Worm (Caenorhabditis elegans) whole organism, midembryonic: ENCODE results near the gene acs-12.

Source experiments
- T22C8.4 ChIP-seq: fragments of 200-800 bp; sonication (Bioruptor generic); IDR thresholded peaks from 2 replicates; pipeline ENCODE4 v1.3.6; 2022; ENCODE audit warnings: missing genetic modification characterization, missing compliant biosample characterization
- cog-1 ChIP-seq: sonication (generic microtip); optimal IDR thresholded peaks from 2 replicates; lab custom pipeline; 2016; ENCODE audit warnings: missing genetic modification characterization, missing compliant biosample characterization
- flt-1 ChIP-seq: fragments of 200-800 bp; sonication (Bioruptor generic); IDR thresholded peaks from 2 replicates; pipeline ENCODE4 v1.3.6; 2022; ENCODE audit warnings: missing genetic modification characterization, missing compliant biosample characterization
- klf-2 ChIP-seq: fragments of 200-800 bp; sonication (Bioruptor generic); conservative IDR thresholded peaks from 2 replicates; pipeline ENCODE4 v1.3.6; 2022; ENCODE audit warnings: missing genetic modification reagents, missing genetic modification characterization, missing compliant biosample characterization
- med-1 ChIP-seq: sonication (generic microtip); optimal IDR thresholded peaks from 2 replicates; lab custom pipeline; 2017; ENCODE audit warnings: missing genetic modification characterization, mild to moderate bottlenecking, missing compliant biosample characterization, antibody characterized with exemption, missing genetic modification reagents; ENCODE audit not compliant: insufficient read depth
- ref-1 ChIP-seq: fragments of 200-800 bp; sonication (Bioruptor generic); conservative IDR thresholded peaks from 2 replicates; pipeline ENCODE4 v1.3.6; 2022; ENCODE audit warnings: missing genetic modification reagents, missing genetic modification characterization, missing compliant biosample characterization
- tab-1 ChIP-seq: fragments of 200-800 bp; sonication (Bioruptor generic); IDR thresholded peaks from 2 replicates; pipeline ENCODE4 v1.3.6; 2022; ENCODE audit warnings: missing genetic modification characterization, missing compliant biosample characterization
- ztf-23 ChIP-seq: fragments of 200-800 bp; sonication (Bioruptor generic); IDR thresholded peaks from 2 replicates; pipeline ENCODE4 v1.3.6; 2022; ENCODE audit warnings: missing genetic modification reagents, missing genetic modification characterization, missing compliant biosample characterization
- ztf-29 ChIP-seq: fragments of 200-800 bp; sonication (Bioruptor generic); IDR thresholded peaks from 2 replicates; pipeline ENCODE4 v1.3.6; 2022; ENCODE audit warnings: missing genetic modification reagents, missing genetic modification characterization, missing compliant biosample characterization

Gene acs-12

DNA sequence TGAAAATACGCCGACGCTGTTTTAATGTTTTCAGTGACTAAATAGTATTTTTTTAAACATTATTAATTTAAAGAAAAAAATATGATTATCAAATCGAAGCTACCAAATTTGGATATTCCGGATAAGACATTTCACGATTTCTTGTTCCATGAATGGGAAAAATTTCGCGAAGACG, at the start of gene acs-12:
Gene acs-12 (plus strand): TSS at position 76 of the 175 bp plus-strand sequence.
- TF ChIP-seq med-1 (GFP tag; lab: Kevin White, UChicago) = no peak
- TF ChIP-seq ztf-29 (GFP tag; lab: Robert Waterston, UW) = no peak
- TF ChIP-seq cog-1 (tag; lab: Kevin White, UChicago) = no peak
- TF ChIP-seq flt-1 = no peak
- TF ChIP-seq T22C8.4 (GFP tag; lab: Robert Waterston, UW) = no peak
- no peak for TF ChIP-seq ztf-23 (GFP tag; lab: Robert Waterston, UW)
- no peak for TF ChIP-seq klf-2 (GFP tag; lab: Robert Waterston, UW)
- TF ChIP-seq ref-1 (GFP tag; lab: Robert Waterston, UW) = no peak
- no peak for TF ChIP-seq tab-1 (GFP tag; lab: Robert Waterston, UW)

DNA sequence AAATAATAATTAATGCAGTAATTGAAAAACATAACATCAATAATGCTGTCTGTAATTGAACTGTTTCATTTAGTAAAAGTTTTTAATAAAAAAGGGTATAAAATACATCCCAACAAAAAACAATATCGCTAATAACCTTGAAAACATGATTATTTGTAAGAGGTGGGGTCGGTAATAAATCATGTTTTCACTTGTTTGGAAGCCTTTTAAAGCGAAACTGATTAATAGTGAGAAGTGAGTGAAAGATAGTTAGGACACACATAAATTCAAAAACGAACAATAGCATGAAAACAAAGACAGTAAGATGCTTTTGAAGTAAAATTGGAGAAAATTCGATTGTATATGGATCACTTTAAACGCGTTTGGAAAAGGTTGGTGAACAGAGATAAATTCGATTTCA, 42.9 kb upstream of the acs-12 start, which contains the start of gene try-4:
Gene try-4 (minus strand): TSS at position 74 of the 400 bp plus-strand sequence.
- TF ChIP-seq tab-1 (GFP tag; lab: Robert Waterston, UW) (no peak), med-1 (GFP tag; lab: Kevin White, UChicago) (no peak), ztf-23 (GFP tag; lab: Robert Waterston, UW) (no peak), T22C8.4 (GFP tag; lab: Robert Waterston, UW) (no peak), ref-1 (GFP tag; lab: Robert Waterston, UW) (no peak), klf-2 (GFP tag; lab: Robert Waterston, UW) (no peak), flt-1 (no peak), cog-1 (tag; lab: Kevin White, UChicago) (no peak), ztf-29 (GFP tag; lab: Robert Waterston, UW) (no peak)

DNA sequence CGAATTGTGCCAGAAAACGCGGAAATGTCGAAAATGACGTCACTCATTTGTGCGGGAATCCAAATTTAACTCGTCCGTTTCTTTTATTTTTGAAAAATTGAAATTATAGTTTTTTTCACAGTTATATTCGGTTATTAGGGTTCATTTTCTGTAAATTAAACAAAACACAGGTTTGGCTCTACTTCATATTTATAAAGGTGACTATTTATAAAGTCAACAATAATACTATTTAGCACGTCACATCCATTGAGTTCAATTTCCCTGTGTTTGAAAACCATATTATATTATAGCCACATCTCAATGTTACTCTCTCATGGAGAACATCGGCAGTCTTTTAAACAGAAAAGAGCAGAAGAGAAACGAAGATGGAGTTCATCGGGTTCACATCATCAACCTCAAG, 41.3 kb upstream of the acs-12 start, which contains the start of gene twk-35:
Gene twk-35 (plus strand): TSS at position 301 of the 400 bp plus-strand sequence.
- no peak for TF ChIP-seq klf-2 (GFP tag; lab: Robert Waterston, UW)
- TF ChIP-seq ztf-29 (GFP tag; lab: Robert Waterston, UW) = no peak
- TF ChIP-seq T22C8.4 (GFP tag; lab: Robert Waterston, UW) = no peak
- TF ChIP-seq tab-1 (GFP tag; lab: Robert Waterston, UW) = no peak
- no peak for TF ChIP-seq ref-1 (GFP tag; lab: Robert Waterston, UW)
- TF ChIP-seq flt-1 = no peak
- TF ChIP-seq med-1 (GFP tag; lab: Kevin White, UChicago) = no peak
- no peak for TF ChIP-seq ztf-23 (GFP tag; lab: Robert Waterston, UW)
- no peak for TF ChIP-seq cog-1 (tag; lab: Kevin White, UChicago)

ce11 chrV:20866406-20866805, 37.6 kb upstream of the acs-12 start:
- TF ChIP-seq T22C8.4 (GFP tag; lab: Robert Waterston, UW) (no peak), flt-1 (no peak), med-1 (GFP tag; lab: Kevin White, UChicago) (no peak), ref-1 (GFP tag; lab: Robert Waterston, UW) (no peak), ztf-23 (GFP tag; lab: Robert Waterston, UW) (no peak), tab-1 (GFP tag; lab: Robert Waterston, UW) (no peak), cog-1 (tag; lab: Kevin White, UChicago) (no peak), klf-2 (GFP tag; lab: Robert Waterston, UW) (no peak), ztf-29 (GFP tag; lab: Robert Waterston, UW) (no peak)

DNA sequence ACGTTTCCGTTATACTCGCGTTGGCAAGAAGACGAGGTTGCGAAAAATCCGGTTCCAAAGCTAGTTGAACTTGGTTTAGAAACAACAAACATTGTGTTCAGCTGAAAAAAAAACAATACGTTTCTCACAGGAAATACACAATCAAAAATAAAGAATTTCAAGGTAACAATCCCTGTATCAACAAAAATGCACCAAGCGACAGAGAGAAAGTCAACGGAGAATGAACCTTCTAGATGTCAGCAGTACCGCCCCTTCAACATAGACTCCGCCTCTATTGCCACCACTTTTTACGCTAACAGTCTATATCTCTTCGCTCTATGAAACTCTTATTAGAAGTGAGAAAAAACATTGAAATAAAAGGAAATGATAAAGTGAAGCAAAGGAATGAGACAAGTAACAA, 35.6 kb upstream of the acs-12 start, which contains the start of gene F31D4.8:
Gene F31D4.8 (minus strand): TSS at position 101 of the 400 bp plus-strand sequence.
- no peak for TF ChIP-seq T22C8.4 (GFP tag; lab: Robert Waterston, UW)
- no peak for TF ChIP-seq ztf-29 (GFP tag; lab: Robert Waterston, UW)
- no peak for TF ChIP-seq cog-1 (tag; lab: Kevin White, UChicago)
- no peak for TF ChIP-seq tab-1 (GFP tag; lab: Robert Waterston, UW)
- TF ChIP-seq ztf-23 (GFP tag; lab: Robert Waterston, UW) = no peak
- TF ChIP-seq ref-1 (GFP tag; lab: Robert Waterston, UW) = no peak
- TF ChIP-seq med-1 (GFP tag; lab: Kevin White, UChicago) = no peak
- no peak for TF ChIP-seq flt-1
- no peak for TF ChIP-seq klf-2 (GFP tag; lab: Robert Waterston, UW)

ce11 chrV:20870633-20871032, 33.3 kb upstream of the acs-12 start:
- no peak for TF ChIP-seq klf-2 (GFP tag; lab: Robert Waterston, UW)
- no peak for TF ChIP-seq T22C8.4 (GFP tag; lab: Robert Waterston, UW)
- TF ChIP-seq tab-1 (GFP tag; lab: Robert Waterston, UW) = no peak
- TF ChIP-seq ztf-29 (GFP tag; lab: Robert Waterston, UW) = no peak
- TF ChIP-seq flt-1 = no peak
- TF ChIP-seq cog-1 (tag; lab: Kevin White, UChicago) = no peak
- no peak for TF ChIP-seq ref-1 (GFP tag; lab: Robert Waterston, UW)
- TF ChIP-seq ztf-23 (GFP tag; lab: Robert Waterston, UW) = no peak
- TF ChIP-seq med-1 (GFP tag; lab: Kevin White, UChicago) = no peak

- TF ChIP-seq tab-1 (GFP tag; lab: Robert Waterston, UW) (no peak), klf-2 (GFP tag; lab: Robert Waterston, UW) (no peak), cog-1 (tag; lab: Kevin White, UChicago) (no peak), ztf-23 (GFP tag; lab: Robert Waterston, UW) (no peak), flt-1 (no peak), ref-1 (GFP tag; lab: Robert Waterston, UW) (no peak), med-1 (GFP tag; lab: Kevin White, UChicago) (no peak), T22C8.4 (GFP tag; lab: Robert Waterston, UW) (no peak)
These were observed 32.8 kb upstream of the acs-12 start for ce11 chrV:20871194-20871593.

ce11 chrV:20873144-20873543, 30.8 kb upstream of the acs-12 start:
- TF ChIP-seq ztf-23 (GFP tag; lab: Robert Waterston, UW) = no peak
- no peak for TF ChIP-seq ref-1 (GFP tag; lab: Robert Waterston, UW)
- no peak for TF ChIP-seq ztf-29 (GFP tag; lab: Robert Waterston, UW)
- TF ChIP-seq med-1 (GFP tag; lab: Kevin White, UChicago) = no peak
- no peak for TF ChIP-seq tab-1 (GFP tag; lab: Robert Waterston, UW)
- no peak for TF ChIP-seq cog-1 (tag; lab: Kevin White, UChicago)
- no peak for TF ChIP-seq klf-2 (GFP tag; lab: Robert Waterston, UW)
- no peak for TF ChIP-seq T22C8.4 (GFP tag; lab: Robert Waterston, UW)
- no peak for TF ChIP-seq flt-1

- TF ChIP-seq tab-1 (GFP tag; lab: Robert Waterston, UW) = no peak
- no peak for TF ChIP-seq T22C8.4 (GFP tag; lab: Robert Waterston, UW)
- no peak for TF ChIP-seq flt-1
- no peak for TF ChIP-seq ztf-29 (GFP tag; lab: Robert Waterston, UW)
- no peak for TF ChIP-seq med-1 (GFP tag; lab: Kevin White, UChicago)
- no peak for TF ChIP-seq cog-1 (tag; lab: Kevin White, UChicago)
- no peak for TF ChIP-seq ref-1 (GFP tag; lab: Robert Waterston, UW)
- no peak for TF ChIP-seq ztf-23 (GFP tag; lab: Robert Waterston, UW)
- no peak for TF ChIP-seq klf-2 (GFP tag; lab: Robert Waterston, UW)
These were observed 28.6 kb upstream of the acs-12 start for ce11 chrV:20875324-20875723.
